Fruit fly (Drosophila melanogaster) whole organism, embryonic: ENCODE results near the gene Lasp.

ENCODE experiments used
- CG6254 ChIP-seq: fragments of 200-800 bp; sonication (Bioruptor generic); optimal IDR thresholded peaks from 3 replicates; lab custom pipeline; 2017; ENCODE audit warnings: mild to moderate bottlenecking, missing biosample characterization, missing genetic modification reagents, missing genetic modification characterization
- CG6813 ChIP-seq: fragments of 200-800 bp; sonication (Bioruptor generic); optimal IDR thresholded peaks from 2 replicates; lab custom pipeline; 2017; ENCODE audit warnings: missing biosample characterization, missing genetic modification characterization, mild to moderate bottlenecking, moderate library complexity, missing genetic modification reagents
- Hr78 ChIP-seq, 2 experiments: fragments of 200-800 bp in 1 of 2; fragments of >200 bp in 1 of 2; sonication (Bioruptor generic) in 1 of 2; optimal IDR thresholded peaks; 2 replicates each; lab custom pipeline; 2017 to 2019; ENCODE audit warnings: missing biosample characterization in 2 of 2, missing genetic modification characterization in 2 of 2, mild to moderate bottlenecking in 1 of 2, moderate library complexity in 1 of 2
- Pdp1 ChIP-seq, 2 experiments: fragments of 200-800 bp; sonication (Bioruptor generic); optimal IDR thresholded peaks; 3 replicates each; lab custom pipeline; 2016; ENCODE audit warnings: missing biosample characterization in 2 of 2, missing genetic modification characterization in 2 of 2, mild to moderate bottlenecking in 1 of 2, moderate library complexity in 1 of 2
- YL-1 ChIP-seq: fragments of 200-800 bp; sonication (Bioruptor generic); optimal IDR thresholded peaks from 3 replicates; lab custom pipeline; 2017; ENCODE audit warnings: missing biosample characterization, mild to moderate bottlenecking, missing genetic modification characterization
- dpn ChIP-seq, 2 experiments: fragments of 200-800 bp; sonication (Bioruptor generic); optimal IDR thresholded peaks; 3 replicates each; lab custom pipeline; 2016; ENCODE audit warnings: missing biosample characterization in 2 of 2, missing genetic modification characterization in 2 of 2
- mirr ChIP-seq: fragments of 200-800 bp; sonication (Bioruptor generic); optimal IDR thresholded peaks from 3 replicates; lab custom pipeline; 2018; ENCODE audit warnings: missing biosample characterization, mild to moderate bottlenecking, missing genetic modification characterization
- sc ChIP-seq, 3 experiments: fragments of >200 bp in 2 of 3; fragments of 200-800 bp in 1 of 3; sonication (Bioruptor generic) in 1 of 3; optimal IDR thresholded peaks; 2 replicates in 2 of 3; 3 replicates in 1 of 3; lab custom pipeline; 2017; ENCODE audit warnings: mild to moderate bottlenecking in 1 of 3, missing biosample characterization in 1 of 3, missing genetic modification characterization in 1 of 3, missing genetic modification reagents in 1 of 3
- usp ChIP-seq: fragments of >200 bp; optimal IDR thresholded peaks from 2 replicates; lab custom pipeline; 2017; ENCODE audit warnings: missing biosample characterization, missing genetic modification characterization

DNA sequence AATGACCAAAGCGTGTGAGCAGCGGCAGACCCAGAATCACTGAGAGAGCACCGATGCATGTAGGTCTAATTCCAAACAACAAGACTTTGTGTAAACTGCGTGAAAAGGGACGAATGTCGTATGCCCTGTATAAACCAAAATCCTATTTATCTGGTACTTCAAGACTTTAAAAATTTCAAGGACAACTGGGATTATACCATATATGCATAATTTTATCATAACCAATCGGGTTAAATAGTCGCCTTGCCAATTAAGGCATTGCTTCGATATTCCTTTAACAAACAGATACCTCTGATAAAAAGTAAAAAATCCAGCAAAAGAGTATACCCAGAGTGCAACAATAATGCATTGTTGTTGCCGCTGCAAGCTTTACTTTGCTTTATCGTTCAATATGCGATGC is 28.5 kb downstream of the Lasp start:
- TF ChIP-seq dpn (GFP tag; optimal IDR thresholded peaks at IDR 0.05; lab: Kevin White, UChicago) (no peak), usp (GFP tag; lab: Kevin White, UChicago) (no peak), CG6254 (no peak), YL-1 (no peak), CG6813 (GFP tag; lab: Kevin White, UChicago) (no peak), mirr (GFP tag; lab: Kevin White, UChicago) (no peak), Pdp1 (GFP tag; optimal IDR thresholded peaks at IDR 0.05; lab: Kevin White, UChicago) (no peak), Hr78 (GFP tag; optimal IDR thresholded peaks at IDR 0.05; lab: Kevin White, UChicago) (no peak), sc (optimal IDR thresholded peaks at IDR 0.05; lab: Kevin White, UChicago) (no peak), sc (GFP tag; optimal IDR thresholded peaks at IDR 0.05; lab: Kevin White, UChicago) (no peak)
